Worm (Caenorhabditis elegans) whole organism, L4 larva: Measurements from ENCODE around the gene K01D12.8.

Source experiments
- D1046.2 ChIP-seq: fragments of 200-800 bp; sonication (Bioruptor generic); IDR thresholded peaks from 2 replicates; pipeline ENCODE4 v1.3.6; 2022; ENCODE audit warnings: missing genetic modification characterization, missing compliant biosample characterization
- F26F4.8 ChIP-seq: fragments of 200-800 bp; sonication (Bioruptor generic); conservative IDR thresholded peaks from 2 replicates; pipeline ENCODE4 v1.3.6; 2022; ENCODE audit warnings: missing genetic modification characterization, missing compliant biosample characterization
- R02D3.7 ChIP-seq: fragments of 150-350 bp; sonication (generic microtip); optimal IDR thresholded peaks from 3 replicates; lab custom pipeline; 2014; ENCODE audit warnings: missing biosample characterization, missing genetic modification characterization
- T20F7.1 ChIP-seq: fragments of 200-800 bp; sonication (Bioruptor generic); optimal IDR thresholded peaks from 2 replicates; lab custom pipeline; 2018; ENCODE audit warnings: mild to moderate bottlenecking, missing genetic modification characterization, missing compliant biosample characterization
- Y48G9A.11 ChIP-seq: fragments of 200-800 bp; sonication (Bioruptor generic); IDR thresholded peaks from 2 replicates; pipeline ENCODE4 v1.3.6; 2022; ENCODE audit warnings: missing genetic modification reagents, missing genetic modification characterization, missing compliant biosample characterization
- Y5F2A.4 ChIP-seq: fragments of 200-800 bp; sonication (Bioruptor generic); optimal IDR thresholded peaks from 2 replicates; lab custom pipeline; 2018; ENCODE audit warnings: mild to moderate bottlenecking, missing genetic modification characterization, missing compliant biosample characterization
- ZK337.2 ChIP-seq: fragments of 200-800 bp; sonication (Bioruptor generic); IDR thresholded peaks from 2 replicates; pipeline ENCODE4 v1.3.6; 2022; ENCODE audit warnings: missing genetic modification reagents, missing genetic modification characterization, missing compliant biosample characterization
- aha-1 ChIP-seq: fragments of 150-350 bp; peaks from one replicate; lab custom pipeline; 2014; ENCODE audit warnings: missing biosample characterization, missing genetic modification characterization
- ama-1 ChIP-seq: fragments of 150-350 bp; optimal IDR thresholded peaks from 2 replicates; lab custom pipeline; 2014; ENCODE audit warnings: inconsistent platforms, mixed read lengths
- ceh-20 ChIP-seq: fragments of 200-800 bp; sonication (Bioruptor generic); IDR thresholded peaks from 2 replicates; pipeline ENCODE4 v1.3.6; 2022; ENCODE audit warnings: missing genetic modification reagents, missing genetic modification characterization, missing compliant biosample characterization
- ceh-32 ChIP-seq: sonication (generic microtip); optimal IDR thresholded peaks from 2 replicates; lab custom pipeline; 2016; ENCODE audit warnings: mild to moderate bottlenecking, missing genetic modification characterization, missing compliant biosample characterization; ENCODE audit not compliant: poor library complexity
- ceh-44 ChIP-seq: fragments of 200-800 bp; sonication (Bioruptor generic); IDR thresholded peaks from 2 replicates; pipeline ENCODE4 v1.3.6; 2022; ENCODE audit warnings: missing genetic modification reagents, missing genetic modification characterization, missing compliant biosample characterization
- daf-19 ChIP-seq: fragments of 200-800 bp; sonication (Bioruptor generic); conservative IDR thresholded peaks from 2 replicates; pipeline ENCODE4 v1.3.6; 2022; ENCODE audit warnings: missing genetic modification characterization, missing compliant biosample characterization
- dmd-8 ChIP-seq: fragments of 200-800 bp; sonication (Bioruptor generic); IDR thresholded peaks from 2 replicates; pipeline ENCODE4 v1.3.6; 2022; ENCODE audit warnings: missing genetic modification characterization, missing compliant biosample characterization
- dpl-1 ChIP-seq: fragments of 150-350 bp; optimal IDR thresholded peaks from 2 replicates; lab custom pipeline; 2014; ENCODE audit warnings: missing biosample characterization, missing genetic modification reagents, missing genetic modification characterization
- duxl-1 ChIP-seq: sonication (generic microtip); optimal IDR thresholded peaks from 2 replicates; lab custom pipeline; 2016; ENCODE audit warnings: mild to moderate bottlenecking, missing genetic modification characterization, moderate library complexity, missing compliant biosample characterization; ENCODE audit not compliant: poor library complexity
- hif-1 ChIP-seq, 2 experiments: sonication (generic microtip); optimal IDR thresholded peaks; 2 replicates each; lab custom pipeline; 2016 to 2017; ENCODE audit warnings: missing compliant biosample characterization in 2 of 2, missing genetic modification characterization in 2 of 2, missing genetic modification reagents in 2 of 2, missing genotype in 2 of 2, mild to moderate bottlenecking in 1 of 2
- hlh-11 ChIP-seq: fragments of 200-800 bp; sonication (Bioruptor generic); optimal IDR thresholded peaks from 2 replicates; lab custom pipeline; 2018; ENCODE audit warnings: mild to moderate bottlenecking, missing genetic modification characterization, missing compliant biosample characterization
- hlh-30 ChIP-seq: sonication (generic microtip); optimal IDR thresholded peaks from 2 replicates; lab custom pipeline; 2017; ENCODE audit warnings: antibody characterized with exemption, mild to moderate bottlenecking, missing genetic modification characterization, missing compliant biosample characterization; ENCODE audit not compliant: insufficient read depth
- jun-1 ChIP-seq: fragments of 150-350 bp; optimal IDR thresholded peaks from 2 replicates; lab custom pipeline; 2014; ENCODE audit warnings: missing biosample characterization, missing genetic modification reagents, missing genetic modification characterization
- lim-7 ChIP-seq: fragments of 200-800 bp; sonication (Bioruptor generic); IDR thresholded peaks from 2 replicates; pipeline ENCODE4 v1.3.6; 2022; ENCODE audit warnings: missing genetic modification characterization, missing compliant biosample characterization
- lin-15B ChIP-seq: fragments of 150-350 bp; sonication (generic microtip); optimal IDR thresholded peaks from 3 replicates; lab custom pipeline; 2014; ENCODE audit warnings: missing biosample characterization, missing genetic modification characterization
- lin-38 ChIP-seq: fragments of 200-800 bp; sonication (Bioruptor generic); IDR thresholded peaks from 2 replicates; pipeline ENCODE4 v1.3.6; 2022; ENCODE audit warnings: missing genetic modification reagents, missing genetic modification characterization, missing compliant biosample characterization
- madf-5 ChIP-seq, 2 experiments: fragments of 200-800 bp; sonication (Bioruptor generic); IDR thresholded peaks; 2 replicates each; pipeline ENCODE4 v1.3.6; 2022; ENCODE audit warnings: missing compliant biosample characterization in 2 of 2, missing genetic modification characterization in 2 of 2
- madf-9 ChIP-seq: fragments of 200-800 bp; sonication (Bioruptor generic); conservative IDR thresholded peaks from 2 replicates; pipeline ENCODE4 v1.3.6; 2022; ENCODE audit warnings: missing genetic modification reagents, missing genetic modification characterization, missing compliant biosample characterization
- mdt-29 ChIP-seq: fragments of 200-800 bp; sonication (Bioruptor generic); IDR thresholded peaks from 2 replicates; pipeline ENCODE4 v1.3.6; 2022; ENCODE audit warnings: missing genetic modification reagents, missing genetic modification characterization, missing compliant biosample characterization
- mep-1 ChIP-seq: fragments of 150-350 bp; sonication (generic microtip); optimal IDR thresholded peaks from 3 replicates; lab custom pipeline; 2014; ENCODE audit warnings: missing biosample characterization, missing genetic modification characterization
- mes-2 ChIP-seq: sonication (generic microtip); optimal IDR thresholded peaks from 2 replicates; lab custom pipeline; 2016; ENCODE audit warnings: missing genotype, mild to moderate bottlenecking, missing genetic modification characterization, missing compliant biosample characterization; ENCODE audit not compliant: poor library complexity, severe bottlenecking
- mxl-2 ChIP-seq: fragments of 200-800 bp; sonication (Bioruptor generic); conservative IDR thresholded peaks from 2 replicates; pipeline ENCODE4 v1.3.6; 2022; ENCODE audit warnings: missing genetic modification reagents, missing genetic modification characterization, missing compliant biosample characterization
- mxl-3 ChIP-seq: fragments of 200-800 bp; sonication (Bioruptor generic); optimal IDR thresholded peaks from 2 replicates; lab custom pipeline; 2018; ENCODE audit warnings: mild to moderate bottlenecking, missing genetic modification characterization, missing compliant biosample characterization
- nhr-111 ChIP-seq: fragments of 200-800 bp; sonication (Bioruptor generic); optimal IDR thresholded peaks from 2 replicates; lab custom pipeline; 2018; ENCODE audit warnings: mild to moderate bottlenecking, missing genetic modification characterization, missing compliant biosample characterization
- nhr-6 ChIP-seq: fragments of 150-350 bp; optimal IDR thresholded peaks from 2 replicates; lab custom pipeline; 2014; ENCODE audit warnings: missing biosample characterization, missing genetic modification characterization
- nhr-77 ChIP-seq: fragments of 150-350 bp; optimal IDR thresholded peaks from 2 replicates; lab custom pipeline; 2014; ENCODE audit warnings: missing biosample characterization, missing genetic modification characterization
- pqm-1 ChIP-seq: sonication (generic microtip); optimal IDR thresholded peaks from 2 replicates; lab custom pipeline; 2017; ENCODE audit warnings: missing biosample characterization, missing genetic modification characterization
- rbr-2 ChIP-seq: sonication (generic microtip); optimal IDR thresholded peaks from 2 replicates; lab custom pipeline; 2016; ENCODE audit warnings: missing genotype, missing genetic modification characterization, missing compliant biosample characterization
- saeg-2 ChIP-seq: fragments of 200-800 bp; sonication (Bioruptor generic); IDR thresholded peaks from 2 replicates; pipeline ENCODE4 v1.3.6; 2022; ENCODE audit warnings: missing genetic modification reagents, missing genetic modification characterization, missing compliant biosample characterization
- set-16 ChIP-seq: fragments of 200-800 bp; sonication (Bioruptor generic); IDR thresholded peaks from 2 replicates; pipeline ENCODE4 v1.3.6; 2022; ENCODE audit warnings: missing genetic modification reagents, missing genetic modification characterization, missing compliant biosample characterization
- skn-1 ChIP-seq: fragments of 150-350 bp; optimal IDR thresholded peaks from 2 replicates; lab custom pipeline; 2014; ENCODE audit warnings: missing biosample characterization, missing genetic modification characterization
- snpc-4 ChIP-seq: fragments of 150-350 bp; optimal IDR thresholded peaks from 2 replicates; lab custom pipeline; 2014; ENCODE audit warnings: missing biosample characterization, missing genetic modification characterization
- tag-97 ChIP-seq: fragments of 200-800 bp; sonication (Bioruptor generic); IDR thresholded peaks from 2 replicates; pipeline ENCODE4 v1.3.6; 2022; ENCODE audit warnings: missing genetic modification characterization, missing compliant biosample characterization
- tra-1 ChIP-seq: fragments of 200-800 bp; sonication (Bioruptor generic); IDR thresholded peaks from 2 replicates; pipeline ENCODE4 v1.3.6; 2022; ENCODE audit warnings: missing genetic modification reagents, missing genetic modification characterization, missing compliant biosample characterization
- unc-130 ChIP-seq: sonication (generic microtip); optimal IDR thresholded peaks from 2 replicates; lab custom pipeline; 2016; ENCODE audit warnings: missing genetic modification reagents, missing genetic modification characterization, missing compliant biosample characterization
- unc-39 ChIP-seq: sonication (generic microtip); optimal IDR thresholded peaks from 2 replicates; lab custom pipeline; 2017; ENCODE audit warnings: missing biosample characterization, missing genetic modification characterization
- unc-62 ChIP-seq, 3 experiments: fragments of 150-350 bp in 1 of 3; sonication (generic microtip); optimal IDR thresholded peaks in 2 of 3; peaks in 1 of 3; 1 replicate in 1 of 3; 2 replicates in 2 of 3; lab custom pipeline; 2014 to 2017; ENCODE audit warnings: missing biosample characterization in 3 of 3, missing genetic modification characterization in 3 of 3, missing genetic modification reagents in 3 of 3, missing genotype in 1 of 3
- vab-7 ChIP-seq: fragments of 200-800 bp; sonication (Bioruptor generic); IDR thresholded peaks from 2 replicates; pipeline ENCODE4 v1.3.6; 2022; ENCODE audit warnings: missing genetic modification reagents, missing genetic modification characterization, missing compliant biosample characterization
- zag-1 ChIP-seq: fragments of 150-350 bp; optimal IDR thresholded peaks from 2 replicates; lab custom pipeline; 2014; ENCODE audit warnings: missing biosample characterization, missing genetic modification characterization
- zfp-2 ChIP-seq: sonication (generic microtip); optimal IDR thresholded peaks from 2 replicates; lab custom pipeline; 2016; ENCODE audit warnings: mild to moderate bottlenecking, missing genetic modification characterization, missing compliant biosample characterization
- zip-11 ChIP-seq: fragments of 200-800 bp; sonication (Bioruptor generic); IDR thresholded peaks from 2 replicates; pipeline ENCODE4 v1.3.6; 2022; ENCODE audit warnings: missing genetic modification characterization, missing compliant biosample characterization
- ztf-11 ChIP-seq: fragments of 150-350 bp; optimal IDR thresholded peaks from 2 replicates; lab custom pipeline; 2014; ENCODE audit warnings: missing biosample characterization, missing genetic modification characterization

The K01D12.8 gene

ce11 chrV:12400677-12401236, 1.7 kb upstream of the K01D12.8 start, which contains the start of the genes K01D12.20 and miga-1 (continued):
- TF ChIP-seq ama-1 (lab: Kevin White, UChicago) (no peak), daf-19 (no peak), lin-15B (no peak), unc-62 (GFP tag; optimal IDR thresholded peaks at IDR 0.05 in 1 of 2; lab: Kevin White, UChicago) (no peak), unc-62 (tag; optimal IDR thresholded peaks at IDR 0.05; lab: Kevin White, UChicago) (no peak), tra-1 (GFP tag; lab: Robert Waterston, UW) (no peak), rbr-2 (tag; lab: Kevin White, UChicago) (peak; percentile 4), mep-1 (tag; lab: Kevin White, UChicago) (no peak), dpl-1 (GFP tag; lab: Kevin White, UChicago) (no peak), skn-1 (tag; lab: Kevin White, UChicago) (no peak), mxl-3 (GFP tag; lab: Kevin White, UChicago) (no peak), pqm-1 (tag; lab: Kevin White, UChicago) (no peak), ztf-11 (tag; lab: Kevin White, UChicago) (no peak), mes-2 (tag; lab: Kevin White, UChicago) (no peak), ceh-32 (tag; lab: Kevin White, UChicago) (no peak), saeg-2 (GFP tag; lab: Robert Waterston, UW) (no peak), Y48G9A.11 (GFP tag; lab: Robert Waterston, UW) (peak; percentile 97), nhr-111 (GFP tag; lab: Kevin White, UChicago) (no peak), madf-5 (GFP tag; IDR thresholded peaks at IDR 0.05; lab: Robert Waterston, UW) (no peak), nhr-77 (tag; lab: Kevin White, UChicago) (no peak), set-16 (GFP tag; lab: Robert Waterston, UW) (no peak), vab-7 (GFP tag; lab: Robert Waterston, UW) (no peak), aha-1 (peak; percentile 69), nhr-6 (tag; lab: Kevin White, UChicago) (peak; percentile 92), unc-130 (GFP tag; lab: Kevin White, UChicago) (no peak), jun-1 (tag; lab: Kevin White, UChicago) (no peak), zip-11 (no peak), zag-1 (tag; lab: Kevin White, UChicago) (no peak), hlh-30 (tag; lab: Kevin White, UChicago) (peak; percentile 42), zfp-2 (tag; lab: Kevin White, UChicago) (no peak), lim-7 (GFP tag; lab: Robert Waterston, UW) (no peak), duxl-1 (tag; lab: Kevin White, UChicago) (no peak), T20F7.1 (GFP tag; lab: Kevin White, UChicago) (peak; percentile 97), mxl-2 (no peak), R02D3.7 (peak; percentile 78), Y5F2A.4 (GFP tag; lab: Kevin White, UChicago) (no peak), tag-97 (GFP tag; lab: Robert Waterston, UW) (no peak), mdt-29 (GFP tag; lab: Robert Waterston, UW) (no peak), dmd-8 (GFP tag; lab: Robert Waterston, UW) (no peak), lin-38 (GFP tag; lab: Robert Waterston, UW) (no peak), snpc-4 (no peak), hlh-11 (no peak), madf-9 (GFP tag; lab: Robert Waterston, UW) (no peak), ceh-44 (GFP tag; lab: Robert Waterston, UW) (no peak), hif-1 (tag; optimal IDR thresholded peaks at IDR 0.05; lab: Kevin White, UChicago) (no peak), ZK337.2 (GFP tag; lab: Robert Waterston, UW) (no peak), D1046.2 (no peak), unc-39 (tag; lab: Kevin White, UChicago) (no peak), F26F4.8 (GFP tag; lab: Robert Waterston, UW) (no peak), ceh-20 (GFP tag; lab: Robert Waterston, UW) (no peak)
- TF ChIP-seq, all 104 proteins: peak for 8
